Worm (Caenorhabditis elegans): ENCODE results near the gene lad-2.

DNA sequence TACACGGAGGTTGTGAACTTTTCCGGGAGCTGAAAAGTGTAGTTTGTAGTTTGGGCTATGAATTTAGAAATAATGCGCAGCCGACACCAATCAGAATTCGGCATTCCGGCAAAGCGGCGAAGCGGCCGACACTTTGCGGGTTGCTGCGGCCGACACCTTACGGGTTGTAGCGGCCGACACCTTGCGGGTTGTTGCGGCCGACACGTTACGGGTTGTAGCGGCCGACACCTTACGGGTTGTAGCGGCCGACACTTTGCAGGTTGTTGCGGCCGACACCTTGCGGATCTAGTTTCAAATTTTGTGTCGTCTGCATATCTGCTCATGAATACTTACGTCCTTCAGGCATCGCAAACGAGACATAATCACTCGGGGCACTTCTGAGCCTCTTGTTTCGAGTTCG lies 11.4 kb downstream of the lad-2 start:
- no peak for TF ChIP-seq klf-2 (GFP tag; conservative IDR thresholded peaks at IDR 0.05)
- TF ChIP-seq cog-1 (tag; optimal IDR thresholded peaks at IDR 0.05), result no peak
- TF ChIP-seq tab-1 (GFP tag; IDR thresholded peaks at IDR 0.05), result no peak
- no peak for TF ChIP-seq ztf-29 (GFP tag; IDR thresholded peaks at IDR 0.05)
- TF ChIP-seq ref-1 (GFP tag; conservative IDR thresholded peaks at IDR 0.05), result no peak
